Worm (Caenorhabditis elegans) whole organism, early embryonic: Measurements from ENCODE around the gene rhr-1.
"Not testable (repeated sequence)": the region's sequence is repeated elsewhere in the genome, so short reads cannot be mapped to it uniquely, and the experiment has no call there.

Experiments
- B0310.2 ChIP-seq: sonication (generic microtip); optimal IDR thresholded peaks from 2 replicates; lab custom pipeline; 2016; ENCODE audit warnings: mild to moderate bottlenecking, missing genetic modification characterization, missing compliant biosample characterization
- F13C5.2 ChIP-seq: sonication (generic microtip); optimal IDR thresholded peaks from 2 replicates; lab custom pipeline; 2017; ENCODE audit warnings: mild to moderate bottlenecking, missing genetic modification characterization, inconsistent platforms, missing compliant biosample characterization
- aly-1 ChIP-seq: sonication (generic microtip); optimal IDR thresholded peaks from 2 replicates; lab custom pipeline; 2016; ENCODE audit warnings: missing genetic modification characterization, missing compliant biosample characterization
- ama-1 ChIP-seq: fragments of 150-350 bp; optimal IDR thresholded peaks from 2 replicates; lab custom pipeline; 2014
- ceh-13 ChIP-seq: fragments of 200-800 bp; sonication (Bioruptor generic); optimal IDR thresholded peaks from 2 replicates; lab custom pipeline; 2018; ENCODE audit warnings: mild to moderate bottlenecking, missing genetic modification characterization, missing compliant biosample characterization
- ceh-36 ChIP-seq: sonication (generic microtip); optimal IDR thresholded peaks from 2 replicates; lab custom pipeline; 2016; ENCODE audit warnings: missing genetic modification characterization, inconsistent platforms, missing compliant biosample characterization
- ets-7 ChIP-seq: sonication (generic microtip); optimal IDR thresholded peaks from 2 replicates; lab custom pipeline; 2016; ENCODE audit warnings: missing genotype, missing genetic modification characterization, missing compliant biosample characterization
- flt-1 ChIP-seq: fragments of 200-800 bp; sonication (Bioruptor generic); IDR thresholded peaks from 2 replicates; pipeline ENCODE4 v1.3.6; 2022; ENCODE audit warnings: missing genetic modification characterization, missing compliant biosample characterization
- hmbx-1 ChIP-seq: sonication (generic microtip); optimal IDR thresholded peaks from 2 replicates; lab custom pipeline; 2016; ENCODE audit warnings: mild to moderate bottlenecking, missing genetic modification characterization, missing compliant biosample characterization
- hmg-4 ChIP-seq: fragments of 200-800 bp; sonication (Bioruptor generic); optimal IDR thresholded peaks from 2 replicates; lab custom pipeline; 2018; ENCODE audit warnings: mild to moderate bottlenecking, missing genetic modification characterization, missing compliant biosample characterization
- hnd-1 ChIP-seq: sonication (generic microtip); optimal IDR thresholded peaks from 2 replicates; lab custom pipeline; 2016; ENCODE audit warnings: missing genetic modification characterization, missing compliant biosample characterization
- pes-1 ChIP-seq: fragments of 200-800 bp; sonication (Bioruptor generic); IDR thresholded peaks from 2 replicates; pipeline ENCODE4 v1.3.6; 2022; ENCODE audit warnings: missing genetic modification reagents, missing genetic modification characterization, missing compliant biosample characterization
- scrt-1 ChIP-seq: fragments of 200-800 bp; sonication (Bioruptor generic); IDR thresholded peaks from 2 replicates; pipeline ENCODE4 v1.3.6; 2022; ENCODE audit warnings: missing genetic modification characterization, missing compliant biosample characterization
- sea-1 ChIP-seq: fragments of 200-800 bp; sonication (Bioruptor generic); conservative IDR thresholded peaks from 2 replicates; pipeline ENCODE4 v1.3.6; 2022; ENCODE audit warnings: missing genetic modification characterization, missing compliant biosample characterization
- tbx-11 ChIP-seq: fragments of 200-800 bp; sonication (Bioruptor generic); IDR thresholded peaks from 2 replicates; pipeline ENCODE4 v1.3.6; 2022; ENCODE audit warnings: missing genetic modification characterization, missing compliant biosample characterization
- tbx-37 ChIP-seq: fragments of 200-800 bp; sonication (Bioruptor generic); conservative IDR thresholded peaks from 2 replicates; pipeline ENCODE4 v1.3.6; 2022; ENCODE audit warnings: missing genetic modification reagents, missing genetic modification characterization, missing compliant biosample characterization
- tra-4 ChIP-seq: sonication (generic microtip); optimal IDR thresholded peaks from 2 replicates; lab custom pipeline; 2017; ENCODE audit warnings: missing genetic modification characterization, missing compliant biosample characterization

The rhr-1 gene

ce11 chrV:5450742-5451141, 22.8 kb downstream of the rhr-1 start:
- TF ChIP-seq aly-1 = no peak
- no peak for TF ChIP-seq ama-1 (lab: Kevin White, UChicago)
- no peak for TF ChIP-seq ets-7 (tag; lab: Kevin White, UChicago)

- TF ChIP-seq sea-1 (no peak), tra-4 (no peak), F13C5.2 (tag; lab: Kevin White, UChicago) (no peak), ceh-36 (tag; lab: Kevin White, UChicago) (no peak), aly-1 (no peak), scrt-1 (GFP tag; lab: Robert Waterston, UW) (no peak), flt-1 (GFP tag; lab: Robert Waterston, UW) (no peak), B0310.2 (no peak), hnd-1 (tag; lab: Kevin White, UChicago) (no peak), ets-7 (tag; lab: Kevin White, UChicago) (no peak), pes-1 (GFP tag; lab: Robert Waterston, UW) (no peak), hmbx-1 (tag; lab: Kevin White, UChicago) (no peak), tbx-11 (GFP tag; lab: Robert Waterston, UW) (no peak), hmg-4 (GFP tag; lab: Kevin White, UChicago) (no peak), ceh-13 (no peak), tbx-37 (GFP tag; lab: Robert Waterston, UW) (no peak), ama-1 (lab: Kevin White, UChicago) (no peak)
Observed at ce11 chrV:5453615-5454014, 25.7 kb downstream of the rhr-1 start, which contains the start of gene glc-3. glc-3 (minus strand) TSS chrV:5453715.

- TF ChIP-seq hnd-1 (tag; lab: Kevin White, UChicago) (no peak), tra-4 (no peak), tbx-11 (GFP tag; lab: Robert Waterston, UW) (no peak), F13C5.2 (tag; lab: Kevin White, UChicago) (no peak), B0310.2 (no peak)
Observed at ce11 chrV:5454955-5455354, 27.0 kb downstream of the rhr-1 start.

ce11 chrV:5459806-5460205, 31.8 kb downstream of the rhr-1 start, which contains the start of gene ZC317.2:
ZC317.2 (plus strand) TSS chrV:5460106.
- TF ChIP-seq ama-1 (lab: Kevin White, UChicago) = no peak
- no peak for TF ChIP-seq ceh-13
- TF ChIP-seq pes-1 (GFP tag; lab: Robert Waterston, UW) = no peak
- TF ChIP-seq hnd-1 (tag; lab: Kevin White, UChicago) = no peak
- TF ChIP-seq ets-7 (tag; lab: Kevin White, UChicago) = no peak
- TF ChIP-seq hmg-4 (GFP tag; lab: Kevin White, UChicago) = no peak

- no peak for TF ChIP-seq tbx-37 (GFP tag; lab: Robert Waterston, UW)
- no peak for TF ChIP-seq B0310.2
- no peak for TF ChIP-seq ceh-13
Observed at ce11 chrV:5462894-5463293, 34.9 kb downstream of the rhr-1 start, which contains the start of gene srg-67. srg-67 (minus strand) TSS chrV:5462994.

- TF ChIP-seq scrt-1 (GFP tag; lab: Robert Waterston, UW) = no peak
- no peak for TF ChIP-seq hmg-4 (GFP tag; lab: Kevin White, UChicago)
- TF ChIP-seq ceh-13 = no peak
- TF ChIP-seq sea-1 = no peak
- no peak for TF ChIP-seq ets-7 (tag; lab: Kevin White, UChicago)
Observed at ce11 chrV:5465335-5465734, 37.4 kb downstream of the rhr-1 start, which contains the start of gene srg-68. srg-68 (minus strand) TSS chrV:5465435.

- not testable (repeated sequence) for TF ChIP-seq ceh-13; flt-1 (GFP tag; lab: Robert Waterston, UW); scrt-1 (GFP tag; lab: Robert Waterston, UW)
Observed at ce11 chrV:5468489-5468888, 40.5 kb downstream of the rhr-1 start, which contains the start of gene ZC317.6. ZC317.6 (minus strand) TSS chrV:5468589.

ce11 chrV:5470930-5471329, 43.0 kb downstream of the rhr-1 start, which contains the start of gene ZC317.7:
ZC317.7 (minus strand) TSS chrV:5471030.
- TF ChIP-seq tbx-37 (GFP tag; lab: Robert Waterston, UW); sea-1; hnd-1 (tag; lab: Kevin White, UChicago): not testable (repeated sequence)

- TF ChIP-seq ceh-13 (no peak), ceh-36 (tag; lab: Kevin White, UChicago) (no peak), hnd-1 (tag; lab: Kevin White, UChicago) (no peak), sea-1 (no peak), hmbx-1 (tag; lab: Kevin White, UChicago) (no peak), tbx-37 (GFP tag; lab: Robert Waterston, UW) (no peak), tbx-11 (GFP tag; lab: Robert Waterston, UW) (no peak), pes-1 (GFP tag; lab: Robert Waterston, UW) (no peak), ets-7 (tag; lab: Kevin White, UChicago) (no peak), tra-4 (no peak), hmg-4 (GFP tag; lab: Kevin White, UChicago) (no peak), aly-1 (no peak), flt-1 (GFP tag; lab: Robert Waterston, UW) (no peak), ama-1 (lab: Kevin White, UChicago) (no peak), scrt-1 (GFP tag; lab: Robert Waterston, UW) (no peak), F13C5.2 (tag; lab: Kevin White, UChicago) (no peak), B0310.2 (no peak)
Observed at ce11 chrV:5477719-5478118, 49.8 kb downstream of the rhr-1 start.
